Worm (Caenorhabditis elegans) whole organism, late embryonic: Measurements from ENCODE around the gene nlp-7.
A peak's percentile ranks its signal among the peaks of the same experiment; 100 is the strongest.

Experiments used
- C38D4.7 ChIP-seq: fragments of 200-800 bp; sonication (Bioruptor generic); optimal IDR thresholded peaks from 2 replicates; lab custom pipeline; 2018; ENCODE audit warnings: mild to moderate bottlenecking, missing genetic modification characterization, moderate library complexity, missing compliant biosample characterization
- F13H6.1 ChIP-seq: sonication (generic microtip); optimal IDR thresholded peaks from 2 replicates; lab custom pipeline; 2016; ENCODE audit warnings: missing genetic modification characterization, missing compliant biosample characterization
- K02D7.2 ChIP-seq: sonication (generic microtip); optimal IDR thresholded peaks from 2 replicates; lab custom pipeline; 2017; ENCODE audit warnings: mild to moderate bottlenecking, missing genetic modification characterization, missing compliant biosample characterization
- Y22D7AL.16 ChIP-seq: sonication (generic microtip); optimal IDR thresholded peaks from 2 replicates; lab custom pipeline; 2016; ENCODE audit warnings: missing genetic modification characterization, missing compliant biosample characterization
- ama-1 ChIP-seq: fragments of 150-350 bp; optimal IDR thresholded peaks from 2 replicates; lab custom pipeline; 2014
- ceh-14 ChIP-seq: sonication (generic microtip); optimal IDR thresholded peaks from 2 replicates; lab custom pipeline; 2016; ENCODE audit warnings: missing genotype, missing genetic modification characterization, missing compliant biosample characterization
- ceh-18 ChIP-seq: sonication (generic microtip); optimal IDR thresholded peaks from 2 replicates; lab custom pipeline; 2016; ENCODE audit warnings: missing genetic modification characterization, missing compliant biosample characterization
- ceh-19 ChIP-seq: fragments of 200-800 bp; sonication (Bioruptor generic); optimal IDR thresholded peaks from 2 replicates; lab custom pipeline; 2018; ENCODE audit warnings: mild to moderate bottlenecking, missing genetic modification characterization, missing compliant biosample characterization
- ceh-22 ChIP-seq: sonication (generic microtip); optimal IDR thresholded peaks from 2 replicates; lab custom pipeline; 2017; ENCODE audit warnings: missing biosample characterization, missing genetic modification characterization
- ceh-24 ChIP-seq: sonication (generic microtip); optimal IDR thresholded peaks from 2 replicates; lab custom pipeline; 2016; ENCODE audit warnings: mild to moderate bottlenecking, missing genetic modification characterization, missing compliant biosample characterization
- ceh-31 ChIP-seq: sonication (generic microtip); optimal IDR thresholded peaks from 2 replicates; lab custom pipeline; 2016; ENCODE audit warnings: missing genetic modification characterization, missing compliant biosample characterization
- ceh-34 ChIP-seq: sonication (generic microtip); optimal IDR thresholded peaks from 2 replicates; lab custom pipeline; 2016; ENCODE audit warnings: mild to moderate bottlenecking, missing genetic modification characterization, missing compliant biosample characterization
- ceh-48 ChIP-seq: sonication (generic microtip); optimal IDR thresholded peaks from 2 replicates; lab custom pipeline; 2016; ENCODE audit warnings: missing genetic modification characterization, inconsistent platforms, missing compliant biosample characterization
- ceh-6 ChIP-seq: fragments of 200-800 bp; sonication (Bioruptor generic); optimal IDR thresholded peaks from 2 replicates; lab custom pipeline; 2018; ENCODE audit warnings: mild to moderate bottlenecking, missing genetic modification characterization, missing compliant biosample characterization
- che-1 ChIP-seq: sonication (generic microtip); optimal IDR thresholded peaks from 2 replicates; lab custom pipeline; 2016; ENCODE audit warnings: mild to moderate bottlenecking, missing genetic modification characterization, missing compliant biosample characterization
- dmd-4 ChIP-seq: sonication (generic microtip); optimal IDR thresholded peaks from 2 replicates; lab custom pipeline; 2016; ENCODE audit warnings: borderline replicate concordance, missing genetic modification characterization, missing compliant biosample characterization
- dve-1 ChIP-seq: sonication (generic microtip); optimal IDR thresholded peaks from 2 replicates; lab custom pipeline; 2017; ENCODE audit warnings: antibody characterized with exemption, mild to moderate bottlenecking, missing genetic modification characterization, missing compliant biosample characterization
- elt-2 ChIP-seq: sonication (generic microtip); optimal IDR thresholded peaks from 2 replicates; lab custom pipeline; 2016; ENCODE audit warnings: missing genetic modification reagents, missing genetic modification characterization, missing compliant biosample characterization
- elt-4 ChIP-seq: sonication (generic microtip); optimal IDR thresholded peaks from 2 replicates; lab custom pipeline; 2016; ENCODE audit warnings: missing genetic modification characterization, missing compliant biosample characterization
- ets-4 ChIP-seq: sonication (generic microtip); optimal IDR thresholded peaks from 2 replicates; lab custom pipeline; 2016; ENCODE audit warnings: missing genetic modification characterization, missing compliant biosample characterization
- eyg-1 ChIP-seq: sonication (generic microtip); optimal IDR thresholded peaks from 2 replicates; lab custom pipeline; 2016; ENCODE audit warnings: missing genotype, missing genetic modification characterization, missing compliant biosample characterization
- fax-1 ChIP-seq: sonication (generic microtip); optimal IDR thresholded peaks from 2 replicates; lab custom pipeline; 2016; ENCODE audit warnings: missing genotype, missing genetic modification characterization, missing compliant biosample characterization
- fkh-10 ChIP-seq: fragments of 150-350 bp; optimal IDR thresholded peaks from 2 replicates; lab custom pipeline; 2014; ENCODE audit warnings: missing biosample characterization, missing genetic modification reagents, missing genetic modification characterization
- fkh-6 ChIP-seq: sonication (generic microtip); optimal IDR thresholded peaks from 2 replicates; lab custom pipeline; 2016; ENCODE audit warnings: missing genetic modification characterization, missing compliant biosample characterization
- gmeb-2 ChIP-seq: sonication (generic microtip); optimal IDR thresholded peaks from 2 replicates; lab custom pipeline; 2016; ENCODE audit warnings: missing genetic modification characterization, inconsistent platforms, missing compliant biosample characterization
- hlh-13 ChIP-seq: fragments of 200-800 bp; sonication (Bioruptor generic); optimal IDR thresholded peaks from 2 replicates; lab custom pipeline; 2018; ENCODE audit warnings: mild to moderate bottlenecking, missing genetic modification characterization, missing compliant biosample characterization
- hlh-15 ChIP-seq: sonication (generic microtip); optimal IDR thresholded peaks from 2 replicates; lab custom pipeline; 2016; ENCODE audit warnings: missing genetic modification characterization, missing compliant biosample characterization
- hlh-30 ChIP-seq: sonication (generic microtip); optimal IDR thresholded peaks from 2 replicates; lab custom pipeline; 2017; ENCODE audit warnings: antibody characterized with exemption, missing genetic modification characterization, missing compliant biosample characterization; ENCODE audit not compliant: insufficient read depth
- hlh-6 ChIP-seq: sonication (generic microtip); optimal IDR thresholded peaks from 2 replicates; lab custom pipeline; 2016; ENCODE audit warnings: missing genotype, missing genetic modification characterization, missing compliant biosample characterization
- hlh-8 ChIP-seq: sonication (generic microtip); optimal IDR thresholded peaks from 2 replicates; lab custom pipeline; 2016; ENCODE audit warnings: missing genotype, missing genetic modification characterization, missing compliant biosample characterization
- lim-6 ChIP-seq: sonication (generic microtip); optimal IDR thresholded peaks from 2 replicates; lab custom pipeline; 2016; ENCODE audit warnings: missing genetic modification characterization, missing compliant biosample characterization
- lin-11 ChIP-seq: fragments of 200-800 bp; sonication (Bioruptor generic); optimal IDR thresholded peaks from 2 replicates; lab custom pipeline; 2018; ENCODE audit warnings: mild to moderate bottlenecking, missing genetic modification characterization, missing compliant biosample characterization
- madf-2 ChIP-seq: sonication (generic microtip); optimal IDR thresholded peaks from 2 replicates; lab custom pipeline; 2017; ENCODE audit warnings: missing genetic modification characterization, missing compliant biosample characterization
- mec-3 ChIP-seq: sonication (generic microtip); optimal IDR thresholded peaks from 2 replicates; lab custom pipeline; 2016; ENCODE audit warnings: borderline replicate concordance, missing genetic modification characterization, missing compliant biosample characterization
- nfya-1 ChIP-seq: sonication (generic microtip); optimal IDR thresholded peaks from 2 replicates; lab custom pipeline; 2017; ENCODE audit warnings: missing genetic modification characterization, mild to moderate bottlenecking, missing compliant biosample characterization, antibody characterized with exemption, moderate library complexity
- nhr-232 ChIP-seq: sonication (generic microtip); optimal IDR thresholded peaks from 2 replicates; lab custom pipeline; 2016; ENCODE audit warnings: missing genetic modification characterization, missing compliant biosample characterization
- npax-4 ChIP-seq: sonication (generic microtip); optimal IDR thresholded peaks from 2 replicates; lab custom pipeline; 2016; ENCODE audit warnings: missing genetic modification characterization, missing compliant biosample characterization
- odd-2 ChIP-seq: sonication (generic microtip); optimal IDR thresholded peaks from 2 replicates; lab custom pipeline; 2017; ENCODE audit warnings: antibody characterized with exemption, mild to moderate bottlenecking, missing genetic modification characterization, missing compliant biosample characterization
- pag-3 ChIP-seq: sonication (generic microtip); optimal IDR thresholded peaks from 2 replicates; lab custom pipeline; 2016; ENCODE audit warnings: missing compliant biosample characterization, missing genetic modification characterization, borderline replicate concordance
- pat-9 ChIP-seq: fragments of 200-800 bp; sonication (Bioruptor generic); optimal IDR thresholded peaks from 2 replicates; lab custom pipeline; 2018; ENCODE audit warnings: mild to moderate bottlenecking, missing genetic modification characterization, moderate library complexity, missing compliant biosample characterization
- pqm-1 ChIP-seq: sonication (generic microtip); optimal IDR thresholded peaks from 2 replicates; lab custom pipeline; 2016; ENCODE audit warnings: missing genetic modification characterization, missing compliant biosample characterization
- pros-1 ChIP-seq: fragments of 150-350 bp; optimal IDR thresholded peaks from 2 replicates; lab custom pipeline; 2014; ENCODE audit warnings: missing biosample characterization, missing genetic modification reagents, missing genetic modification characterization
- rnt-1 ChIP-seq: sonication (generic microtip); optimal IDR thresholded peaks from 2 replicates; lab custom pipeline; 2016; ENCODE audit warnings: missing genetic modification characterization, missing compliant biosample characterization
- sdc-2 ChIP-seq: sonication (generic microtip); optimal IDR thresholded peaks from 2 replicates; lab custom pipeline; 2016; ENCODE audit warnings: missing genotype, missing genetic modification characterization, missing compliant biosample characterization
- sox-2 ChIP-seq: fragments of 200-800 bp; sonication (Bioruptor generic); IDR thresholded peaks from 2 replicates; pipeline ENCODE4 v1.3.6; 2022; ENCODE audit warnings: missing genetic modification reagents, missing genetic modification characterization, missing compliant biosample characterization
- syd-9 ChIP-seq: sonication (generic microtip); optimal IDR thresholded peaks from 2 replicates; lab custom pipeline; 2016; ENCODE audit warnings: mild to moderate bottlenecking, missing genetic modification characterization, moderate library complexity, missing compliant biosample characterization
- tbx-2 ChIP-seq: sonication (generic microtip); optimal IDR thresholded peaks from 2 replicates; lab custom pipeline; 2016; ENCODE audit warnings: missing genetic modification characterization, missing compliant biosample characterization
- tbx-7 ChIP-seq: sonication (generic microtip); optimal IDR thresholded peaks from 2 replicates; lab custom pipeline; 2016; ENCODE audit warnings: missing genotype, missing genetic modification characterization, missing compliant biosample characterization
- ttx-3 ChIP-seq: sonication (generic microtip); optimal IDR thresholded peaks from 2 replicates; lab custom pipeline; 2016; ENCODE audit warnings: missing genetic modification reagents, missing genetic modification characterization, missing compliant biosample characterization
- unc-3 ChIP-seq, 2 experiments: fragments of 200-800 bp in 1 of 2; sonication (Bioruptor generic) in 1 of 2; sonication (generic microtip) in 1 of 2; conservative IDR thresholded peaks in 1 of 2; optimal IDR thresholded peaks in 1 of 2; 2 replicates each; pipeline versions ENCODE4 v1.3.6 to Lab custom; 2016 to 2022; ENCODE audit warnings: missing compliant biosample characterization in 2 of 2, missing genetic modification characterization in 2 of 2, missing genetic modification reagents in 1 of 2
- unc-42 ChIP-seq: sonication (generic microtip); optimal IDR thresholded peaks from 2 replicates; lab custom pipeline; 2016; ENCODE audit warnings: missing genotype, missing genetic modification characterization, missing compliant biosample characterization
- zip-5 ChIP-seq: sonication (generic microtip); optimal IDR thresholded peaks from 2 replicates; lab custom pipeline; 2016; ENCODE audit warnings: missing genetic modification characterization, missing compliant biosample characterization
- ztf-16 ChIP-seq: sonication (generic microtip); optimal IDR thresholded peaks from 2 replicates; lab custom pipeline; 2017; ENCODE audit warnings: missing genetic modification characterization, missing compliant biosample characterization

nlp-7 gene

DNA sequence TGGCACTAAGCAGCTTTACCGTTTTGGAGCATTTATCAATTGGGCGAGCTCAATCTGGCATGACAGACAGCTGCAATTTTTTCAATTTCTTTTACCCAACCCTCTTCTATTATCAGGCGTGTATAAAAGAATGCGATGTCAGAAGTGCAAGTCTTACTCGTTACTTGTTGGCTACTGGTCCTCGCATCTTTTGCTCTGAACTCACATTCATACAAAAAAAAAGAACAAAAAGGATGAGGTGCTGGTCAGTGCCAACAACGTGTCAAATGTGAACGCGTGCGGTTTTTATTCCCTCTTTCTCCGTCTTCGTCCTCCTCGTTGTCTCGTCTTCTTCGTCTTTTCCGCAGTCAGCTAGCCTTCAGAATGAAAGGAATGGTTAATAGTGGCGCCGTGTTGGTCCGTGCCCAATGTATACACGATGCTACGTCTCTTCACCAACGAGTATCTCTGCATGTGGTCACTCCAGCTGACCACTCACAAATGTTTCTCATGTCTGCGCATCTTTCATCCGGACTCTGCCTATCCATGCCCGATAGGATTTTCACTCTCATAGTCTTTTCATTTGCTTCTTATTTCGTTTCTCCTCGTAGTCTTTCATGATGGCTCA is 27.1 kb upstream of the nlp-7 start:
- TF ChIP-seq dve-1 (tag; lab: Kevin White, UChicago), result no peak
- no peak for TF ChIP-seq ceh-6 (GFP tag; lab: Kevin White, UChicago)
- TF ChIP-seq ceh-19 (GFP tag; lab: Kevin White, UChicago), result peak; percentile 39
- peak; percentile 86 for TF ChIP-seq nfya-1 (tag; lab: Kevin White, UChicago)
- no peak for TF ChIP-seq lim-6 (tag; lab: Kevin White, UChicago)
- no peak for TF ChIP-seq eyg-1 (tag; lab: Kevin White, UChicago)
- no peak for TF ChIP-seq tbx-7 (tag; lab: Kevin White, UChicago)
- peak; percentile 2 for TF ChIP-seq ceh-18
- no peak for TF ChIP-seq dmd-4
- no peak for TF ChIP-seq ama-1 (lab: Kevin White, UChicago)
- TF ChIP-seq F13H6.1, result peak; percentile 86
- peak; percentile 12 for TF ChIP-seq hlh-30 (tag; lab: Kevin White, UChicago)
- TF ChIP-seq rnt-1 (tag; lab: Kevin White, UChicago), result peak; percentile 32
- TF ChIP-seq mec-3 (tag; lab: Kevin White, UChicago), result no peak
- no peak for TF ChIP-seq madf-2
- no peak for TF ChIP-seq pros-1 (tag; lab: Kevin White, UChicago)
- no peak for TF ChIP-seq gmeb-2 (tag; lab: Kevin White, UChicago)
- TF ChIP-seq hlh-15 (tag; lab: Kevin White, UChicago), result no peak
- no peak for TF ChIP-seq syd-9 (tag; lab: Kevin White, UChicago)
- no peak for TF ChIP-seq unc-42 (tag; lab: Kevin White, UChicago)
- TF ChIP-seq Y22D7AL.16, result no peak
- no peak for TF ChIP-seq ets-4
- TF ChIP-seq pqm-1 (tag; lab: Kevin White, UChicago), result no peak
- TF ChIP-seq C38D4.7 (GFP tag; lab: Kevin White, UChicago), result no peak
- no peak for TF ChIP-seq nhr-232
- no peak for TF ChIP-seq fkh-10
- peak; percentile 71 for TF ChIP-seq ceh-31 (tag; lab: Kevin White, UChicago)
- TF ChIP-seq elt-2 (tag; lab: Kevin White, UChicago), result no peak
- no peak for TF ChIP-seq unc-3 (GFP tag; conservative IDR thresholded peaks at IDR 0.05; lab: Robert Waterston, UW)
- no peak for TF ChIP-seq unc-3 (tag; optimal IDR thresholded peaks at IDR 0.05; lab: Kevin White, UChicago)
- no peak for TF ChIP-seq ceh-22 (tag; lab: Kevin White, UChicago)
- TF ChIP-seq hlh-8 (tag; lab: Kevin White, UChicago), result no peak
- no peak for TF ChIP-seq pat-9 (tag; lab: Kevin White, UChicago)
- no peak for TF ChIP-seq pag-3 (tag; lab: Kevin White, UChicago)
- TF ChIP-seq fax-1 (tag; lab: Kevin White, UChicago), result no peak
- no peak for TF ChIP-seq ztf-16 (tag; lab: Kevin White, UChicago)
- peak; percentile 47 for TF ChIP-seq hlh-6 (tag; lab: Kevin White, UChicago)
- no peak for TF ChIP-seq hlh-13
- no peak for TF ChIP-seq npax-4
- TF ChIP-seq ceh-48 (tag; lab: Kevin White, UChicago), result no peak
- TF ChIP-seq fkh-6, result no peak
- TF ChIP-seq K02D7.2 (tag; lab: Kevin White, UChicago), result no peak
- no peak for TF ChIP-seq ceh-24 (tag; lab: Kevin White, UChicago)
- TF ChIP-seq che-1 (tag; lab: Kevin White, UChicago), result no peak
- no peak for TF ChIP-seq sdc-2 (tag; lab: Kevin White, UChicago)
- TF ChIP-seq tbx-2 (tag; lab: Kevin White, UChicago), result peak; percentile 32
- TF ChIP-seq sox-2 (GFP tag; lab: Robert Waterston, UW), result no peak
- TF ChIP-seq ceh-34 (tag; lab: Kevin White, UChicago), result peak; percentile 45
- TF ChIP-seq zip-5 (tag; lab: Kevin White, UChicago), result no peak
- TF ChIP-seq lin-11, result no peak
- no peak for TF ChIP-seq odd-2 (tag; lab: Kevin White, UChicago)
- no peak for TF ChIP-seq elt-4 (tag; lab: Kevin White, UChicago)
- no peak for TF ChIP-seq ceh-14 (tag; lab: Kevin White, UChicago)
- TF ChIP-seq ttx-3 (tag; lab: Kevin White, UChicago), result no peak
